Worm (Caenorhabditis elegans): ENCODE measurements around the gene Y61A9LA.12.
"Not testable (repeated sequence)": the region's sequence is repeated elsewhere in the genome, so short reads cannot be mapped to it uniquely, and the experiment has no call there.

Gene Y61A9LA.12

DNA sequence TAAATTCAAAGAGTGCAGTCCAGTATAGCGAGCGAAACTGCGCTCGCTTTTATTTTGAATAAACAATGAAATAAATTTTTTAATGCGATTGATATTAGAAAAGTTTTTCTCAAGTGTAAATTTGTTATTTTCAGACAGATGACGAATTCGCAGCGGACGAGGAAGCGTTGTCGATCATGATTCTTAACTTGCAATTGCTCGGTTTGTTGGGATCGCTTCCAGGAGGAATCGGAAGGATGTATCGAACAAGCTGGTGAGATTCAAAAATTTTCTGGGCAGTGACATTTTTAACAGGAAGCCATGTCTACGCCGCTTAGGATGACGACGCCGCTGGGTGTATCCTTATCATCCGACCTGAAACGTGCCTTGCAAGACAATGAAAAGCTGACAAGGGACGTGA is at the start of gene Y61A9LA.12:
Gene Y61A9LA.12, plus strand, starts transcription at position 301 of the 400 bp plus-strand sequence.
- not testable (repeated sequence) for TF ChIP-seq ets-7 (tag; optimal IDR thresholded peaks at IDR 0.05); scrt-1 (GFP tag; IDR thresholded peaks at IDR 0.05); tbx-37 (GFP tag; conservative IDR thresholded peaks at IDR 0.05)

DNA sequence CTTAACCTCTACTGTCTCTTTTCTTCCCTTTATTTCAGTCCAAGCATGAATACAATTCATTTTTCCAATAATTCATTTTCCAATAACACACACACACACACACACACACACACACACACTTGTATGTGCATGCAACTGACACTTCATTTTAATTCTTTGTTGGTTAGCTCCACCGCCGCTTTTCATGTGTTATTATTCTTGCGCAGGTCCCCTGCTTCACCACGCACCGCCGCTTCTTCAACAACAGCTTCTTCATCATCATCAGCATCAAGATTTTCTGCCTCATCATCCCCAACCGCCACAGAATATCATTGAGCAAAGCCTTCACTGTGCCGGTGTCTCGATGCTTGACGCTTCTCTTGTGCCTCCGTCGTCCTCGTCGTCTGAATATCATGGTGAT is 49.2 kb upstream of the Y61A9LA.12 start:
- TF ChIP-seq pes-1 (GFP tag; IDR thresholded peaks at IDR 0.05) (no peak), ets-7 (tag; optimal IDR thresholded peaks at IDR 0.05) (no peak), aly-1 (tag; optimal IDR thresholded peaks at IDR 0.05) (no peak), B0310.2 (tag; optimal IDR thresholded peaks at IDR 0.05) (no peak), ceh-36 (tag; optimal IDR thresholded peaks at IDR 0.05) (no peak), scrt-1 (GFP tag; IDR thresholded peaks at IDR 0.05) (no peak)

DNA sequence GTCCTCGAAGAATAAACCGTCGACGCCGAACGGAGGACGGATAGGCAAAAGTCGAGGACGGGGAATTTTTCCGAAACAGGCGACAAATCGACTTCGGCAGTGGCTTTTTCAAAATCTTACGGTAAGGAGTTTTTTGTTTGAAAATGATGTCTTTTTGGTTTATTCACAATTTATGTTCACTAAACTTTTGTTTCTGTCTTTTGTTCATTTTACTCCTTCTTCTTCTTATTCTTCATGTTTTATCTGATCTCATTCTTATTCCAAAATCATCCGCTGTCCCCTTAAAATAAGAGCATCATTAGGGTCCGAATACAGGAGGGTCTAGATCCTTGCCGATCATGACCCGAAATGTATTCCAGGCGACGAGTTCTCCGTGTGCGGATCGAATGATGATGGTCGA is 48.7 kb upstream of the Y61A9LA.12 start:
- TF ChIP-seq flt-1 (GFP tag; IDR thresholded peaks at IDR 0.05) = no peak
- TF ChIP-seq hmbx-1 (tag; optimal IDR thresholded peaks at IDR 0.05) = no peak
- TF ChIP-seq sea-1 (GFP tag; conservative IDR thresholded peaks at IDR 0.05) = no peak
- no peak for TF ChIP-seq ets-7 (tag; optimal IDR thresholded peaks at IDR 0.05)
- TF ChIP-seq scrt-1 (GFP tag; IDR thresholded peaks at IDR 0.05) = no peak
- no peak for TF ChIP-seq F13C5.2 (tag; optimal IDR thresholded peaks at IDR 0.05)

DNA sequence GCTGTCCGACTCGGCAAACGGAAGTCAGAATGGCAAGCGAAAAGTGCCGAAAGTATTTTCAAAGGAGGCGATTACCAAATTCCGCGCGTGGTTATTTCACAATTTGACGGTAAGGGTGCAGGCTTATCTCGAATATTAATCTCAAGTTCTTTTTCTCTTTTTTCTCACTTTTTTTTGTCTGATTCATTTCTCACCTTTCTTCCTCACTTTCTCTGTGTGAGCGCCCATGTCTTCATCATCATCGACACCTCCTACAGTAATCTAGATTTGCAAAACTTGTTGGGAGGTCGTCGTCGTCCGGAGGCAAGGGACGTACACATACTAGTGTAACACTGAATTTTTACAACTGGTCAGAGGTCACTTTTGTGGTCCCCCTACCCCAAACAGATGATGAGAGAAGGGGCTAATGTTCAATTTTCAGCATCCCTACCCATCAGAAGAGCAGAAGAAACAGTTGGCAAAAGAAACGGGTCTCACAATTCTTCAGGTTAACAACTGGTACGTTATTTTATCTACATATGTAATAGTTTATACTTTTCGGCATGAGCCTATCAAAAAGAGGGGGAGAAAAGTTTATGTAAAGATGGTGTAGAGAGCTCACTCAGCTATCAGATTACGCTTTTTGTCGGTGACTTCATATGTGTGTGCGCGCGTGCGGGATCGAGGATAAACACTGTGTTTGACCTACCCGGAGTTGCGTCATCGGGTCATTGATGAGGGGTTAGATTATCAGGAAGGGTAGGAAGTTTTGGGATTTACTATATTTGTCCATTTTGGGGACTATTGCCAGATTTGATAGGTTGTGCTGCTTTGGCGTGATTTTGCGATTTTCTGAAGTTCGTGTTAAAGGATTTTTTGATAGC is 48.0 kb upstream of the Y61A9LA.12 start:
- TF ChIP-seq sea-1 (GFP tag; conservative IDR thresholded peaks at IDR 0.05) (no peak), B0310.2 (tag; optimal IDR thresholded peaks at IDR 0.05) (no peak), aly-1 (tag; optimal IDR thresholded peaks at IDR 0.05) (no peak), hmg-4 (GFP tag; optimal IDR thresholded peaks at IDR 0.05) (no peak), scrt-1 (GFP tag; IDR thresholded peaks at IDR 0.05) (no peak), tra-4 (tag; optimal IDR thresholded peaks at IDR 0.05) (no peak), tbx-11 (GFP tag; IDR thresholded peaks at IDR 0.05) (no peak), hnd-1 (tag; optimal IDR thresholded peaks at IDR 0.05) (no peak)

DNA sequence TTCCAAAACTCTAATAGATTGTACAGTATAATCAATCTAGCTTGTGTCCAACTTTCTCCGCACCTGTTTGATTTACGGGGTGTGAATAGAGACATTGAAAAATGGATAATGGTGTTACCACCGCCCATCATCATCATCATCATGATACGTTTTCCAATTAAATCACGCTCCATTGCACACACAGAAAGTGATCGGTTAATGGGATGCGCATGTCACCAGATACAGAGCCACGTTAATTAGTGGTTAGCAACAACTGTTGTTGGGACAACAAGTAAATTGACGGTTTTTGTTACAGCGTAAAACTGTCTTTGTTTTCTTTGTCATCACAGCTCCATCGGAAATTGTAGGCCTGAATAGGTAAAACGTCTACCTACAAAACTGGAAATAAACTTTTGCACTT is 47.0 kb upstream of the Y61A9LA.12 start:
- TF ChIP-seq tbx-11 (GFP tag; IDR thresholded peaks at IDR 0.05) (no peak), scrt-1 (GFP tag; IDR thresholded peaks at IDR 0.05) (no peak), ama-1 (optimal IDR thresholded peaks at IDR 0.05) (no peak), flt-1 (GFP tag; IDR thresholded peaks at IDR 0.05) (no peak), hnd-1 (tag; optimal IDR thresholded peaks at IDR 0.05) (no peak), sea-1 (GFP tag; conservative IDR thresholded peaks at IDR 0.05) (no peak), ets-7 (tag; optimal IDR thresholded peaks at IDR 0.05) (no peak), tra-4 (tag; optimal IDR thresholded peaks at IDR 0.05) (no peak), aly-1 (tag; optimal IDR thresholded peaks at IDR 0.05) (no peak), ceh-13 (GFP tag; optimal IDR thresholded peaks at IDR 0.05) (no peak), pes-1 (GFP tag; IDR thresholded peaks at IDR 0.05) (no peak), tbx-37 (GFP tag; conservative IDR thresholded peaks at IDR 0.05) (no peak), hmbx-1 (tag; optimal IDR thresholded peaks at IDR 0.05) (no peak)

DNA sequence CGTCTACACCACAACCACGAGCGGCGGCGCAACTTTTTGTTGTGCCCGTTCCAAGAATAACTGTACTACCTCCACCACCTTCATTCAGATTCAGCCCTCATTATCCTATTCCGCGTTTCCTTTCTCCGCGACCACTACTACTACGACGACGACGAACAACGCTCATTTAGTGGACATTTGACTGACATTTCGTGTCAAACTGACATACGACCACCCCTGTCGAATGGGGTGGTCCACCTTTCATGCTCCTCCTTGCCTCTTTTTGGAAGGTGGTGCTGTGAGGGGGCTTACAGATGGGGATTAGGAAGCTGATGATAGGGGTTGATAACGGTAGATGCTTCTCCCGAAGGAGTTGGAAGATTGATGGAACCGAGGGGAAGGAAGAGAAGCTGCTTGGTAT is 46.5 kb upstream of the Y61A9LA.12 start:
- peak; percentile 13 for TF ChIP-seq ceh-36 (tag; optimal IDR thresholded peaks at IDR 0.05)
- no peak for TF ChIP-seq tbx-37 (GFP tag; conservative IDR thresholded peaks at IDR 0.05)
- no peak for TF ChIP-seq pes-1 (GFP tag; IDR thresholded peaks at IDR 0.05)

DNA sequence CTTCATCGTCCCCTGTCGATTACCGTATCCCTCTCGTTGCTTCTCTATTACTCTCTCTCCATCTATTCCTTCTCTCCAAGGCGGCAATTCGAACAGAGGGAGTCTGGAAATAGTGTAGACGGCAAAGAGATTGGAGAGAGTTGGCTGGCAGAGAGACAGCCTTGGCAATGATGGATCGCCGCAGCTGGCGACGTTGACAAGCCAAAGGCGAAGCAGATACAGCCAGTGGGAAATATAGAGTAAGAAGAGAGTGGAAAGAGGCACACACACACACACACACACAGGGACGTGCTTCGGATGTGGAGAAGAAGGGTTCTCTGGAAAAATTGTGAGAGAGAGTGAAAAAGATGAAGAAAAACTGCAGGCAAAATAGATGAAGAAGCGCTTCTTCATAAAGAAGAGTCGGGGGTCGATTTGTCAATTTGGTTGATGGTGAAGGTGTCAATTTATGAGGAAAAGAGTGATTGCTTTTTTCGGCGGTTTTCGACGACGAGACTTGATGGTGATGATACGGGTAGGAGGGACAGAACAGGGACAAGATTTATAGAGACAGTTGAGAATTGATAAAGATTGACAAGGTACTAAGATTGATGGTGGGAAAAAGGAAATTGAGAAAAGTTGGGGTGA is 45.7 kb upstream of the Y61A9LA.12 start:
- TF ChIP-seq tbx-11 (GFP tag; IDR thresholded peaks at IDR 0.05) (no peak), hmg-4 (GFP tag; optimal IDR thresholded peaks at IDR 0.05) (peak; percentile 64), ama-1 (optimal IDR thresholded peaks at IDR 0.05) (no peak), ets-7 (tag; optimal IDR thresholded peaks at IDR 0.05) (no peak), F13C5.2 (tag; optimal IDR thresholded peaks at IDR 0.05) (peak; percentile 8), tra-4 (tag; optimal IDR thresholded peaks at IDR 0.05) (no peak)

DNA sequence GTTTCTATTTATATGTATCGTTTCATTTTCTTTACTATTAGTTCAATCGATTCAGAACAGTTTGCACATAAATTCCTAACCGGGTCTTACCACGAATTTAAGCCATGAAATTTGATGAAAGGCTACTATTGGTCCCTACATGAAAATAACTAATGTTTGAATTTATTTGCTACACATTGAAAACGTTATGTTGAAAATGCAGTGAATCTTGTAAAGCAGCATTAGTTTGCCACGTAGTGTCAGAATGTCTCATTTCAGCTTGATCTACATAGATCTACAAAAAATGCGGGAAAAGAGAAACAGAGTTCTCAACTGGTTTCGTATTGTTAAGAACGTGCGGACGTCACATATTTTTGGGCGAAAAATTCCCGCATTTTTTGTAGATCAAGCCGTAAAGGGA is 44.9 kb upstream of the Y61A9LA.12 start:
- no peak for TF ChIP-seq ets-7 (tag; optimal IDR thresholded peaks at IDR 0.05)
- no peak for TF ChIP-seq F13C5.2 (tag; optimal IDR thresholded peaks at IDR 0.05)
- TF ChIP-seq sea-1 (GFP tag; conservative IDR thresholded peaks at IDR 0.05) = no peak
- TF ChIP-seq pes-1 (GFP tag; IDR thresholded peaks at IDR 0.05) = no peak
- no peak for TF ChIP-seq hmg-4 (GFP tag; optimal IDR thresholded peaks at IDR 0.05)
- no peak for TF ChIP-seq scrt-1 (GFP tag; IDR thresholded peaks at IDR 0.05)
- no peak for TF ChIP-seq tbx-11 (GFP tag; IDR thresholded peaks at IDR 0.05)
- no peak for TF ChIP-seq B0310.2 (tag; optimal IDR thresholded peaks at IDR 0.05)
- no peak for TF ChIP-seq tra-4 (tag; optimal IDR thresholded peaks at IDR 0.05)
- TF ChIP-seq flt-1 (GFP tag; IDR thresholded peaks at IDR 0.05) = no peak
- TF ChIP-seq aly-1 (tag; optimal IDR thresholded peaks at IDR 0.05) = no peak
- TF ChIP-seq hmbx-1 (tag; optimal IDR thresholded peaks at IDR 0.05) = no peak

Data from whole organism, early embryonic.